Worm (Caenorhabditis elegans) whole organism, L3 larva: ENCODE measurements around the gene hap-1.

Experiments used
- R02D3.7 ChIP-seq: fragments of 150-350 bp; optimal IDR thresholded peaks from 2 replicates; lab custom pipeline; 2014; ENCODE audit warnings: missing biosample characterization, missing genetic modification characterization
- ZK546.5 ChIP-seq: sonication (generic microtip); optimal IDR thresholded peaks from 2 replicates; lab custom pipeline; 2017; ENCODE audit warnings: missing biosample characterization, missing genetic modification characterization
- aly-2 ChIP-seq: fragments of 150-350 bp; optimal IDR thresholded peaks from 2 replicates; lab custom pipeline; 2014; ENCODE audit warnings: missing biosample characterization, missing genetic modification characterization
- ceh-16 ChIP-seq: sonication (generic microtip); optimal IDR thresholded peaks from 2 replicates; lab custom pipeline; 2017; ENCODE audit warnings: missing biosample characterization, missing genetic modification characterization
- ceh-82 ChIP-seq: fragments of 150-350 bp; optimal IDR thresholded peaks from 2 replicates; lab custom pipeline; 2014; ENCODE audit warnings: missing biosample characterization, missing genetic modification characterization
- daf-12 ChIP-seq: fragments of 150-350 bp; optimal IDR thresholded peaks from 2 replicates; lab custom pipeline; 2014; ENCODE audit warnings: missing biosample characterization, missing genetic modification reagents, missing genetic modification characterization
- egl-27 ChIP-seq: sonication (generic microtip); optimal IDR thresholded peaks from 4 replicates; lab custom pipeline; 2017; ENCODE audit warnings: missing biosample characterization, missing genetic modification reagents, missing genetic modification characterization
- egl-5 ChIP-seq: fragments of 150-350 bp; optimal IDR thresholded peaks from 2 replicates; lab custom pipeline; 2017; ENCODE audit warnings: missing biosample characterization, missing genetic modification reagents, missing genetic modification characterization, inconsistent platforms
- elt-1 ChIP-seq: fragments of 150-350 bp; optimal IDR thresholded peaks from 2 replicates; lab custom pipeline; 2014; ENCODE audit warnings: missing biosample characterization, missing genetic modification characterization
- elt-2 ChIP-seq: sonication (generic microtip); optimal IDR thresholded peaks from 2 replicates; lab custom pipeline; 2016; ENCODE audit warnings: missing genetic modification reagents, mild to moderate bottlenecking, missing genetic modification characterization, missing compliant biosample characterization
- eor-1 ChIP-seq, 2 experiments: fragments of 150-350 bp; optimal IDR thresholded peaks; 2 replicates each; lab custom pipeline; 2014 to 2018; ENCODE audit warnings: missing biosample characterization in 2 of 2, missing genetic modification characterization in 2 of 2
- fkh-10 ChIP-seq: sonication (generic microtip); optimal IDR thresholded peaks from 2 replicates; lab custom pipeline; 2017; ENCODE audit warnings: missing biosample characterization, missing genetic modification reagents, missing genetic modification characterization
- fos-1 ChIP-seq: fragments of 150-350 bp; optimal IDR thresholded peaks from 2 replicates; lab custom pipeline; 2014; ENCODE audit warnings: missing biosample characterization, missing genetic modification characterization
- jun-1 ChIP-seq: fragments of 150-350 bp; optimal IDR thresholded peaks from 2 replicates; lab custom pipeline; 2014; ENCODE audit warnings: missing biosample characterization, missing genetic modification reagents, missing genetic modification characterization
- lin-39 ChIP-seq: fragments of 150-350 bp; optimal IDR thresholded peaks from 2 replicates; lab custom pipeline; 2018; ENCODE audit warnings: missing biosample characterization, missing genetic modification reagents, missing genetic modification characterization
- lsy-12 ChIP-seq: sonication (generic microtip); optimal IDR thresholded peaks from 2 replicates; lab custom pipeline; 2016; ENCODE audit warnings: mild to moderate bottlenecking, missing genetic modification characterization, missing compliant biosample characterization
- mdl-1 ChIP-seq: fragments of 150-350 bp; optimal IDR thresholded peaks from 2 replicates; lab custom pipeline; 2014; ENCODE audit warnings: missing biosample characterization, missing genetic modification characterization
- mml-1 ChIP-seq: fragments of 150-350 bp; sonication (generic microtip); optimal IDR thresholded peaks from 3 replicates; lab custom pipeline; 2014; ENCODE audit warnings: missing biosample characterization, missing genetic modification characterization
- nfya-1 ChIP-seq: sonication (generic microtip); optimal IDR thresholded peaks from 2 replicates; lab custom pipeline; 2017; ENCODE audit warnings: missing genetic modification characterization, mild to moderate bottlenecking, missing compliant biosample characterization, antibody characterized with exemption, moderate library complexity; ENCODE audit not compliant: insufficient read depth
- nhr-11 ChIP-seq: fragments of 150-350 bp; optimal IDR thresholded peaks from 2 replicates; lab custom pipeline; 2014; ENCODE audit warnings: missing biosample characterization, missing genetic modification characterization
- nhr-12 ChIP-seq: fragments of 150-350 bp; optimal IDR thresholded peaks from 2 replicates; lab custom pipeline; 2014; ENCODE audit warnings: missing biosample characterization, missing genetic modification characterization
- nhr-23 ChIP-seq: fragments of 150-350 bp; optimal IDR thresholded peaks from 2 replicates; lab custom pipeline; 2014; ENCODE audit warnings: missing biosample characterization, missing genetic modification reagents, missing genetic modification characterization
- nhr-28 ChIP-seq: fragments of 150-350 bp; optimal IDR thresholded peaks from 2 replicates; lab custom pipeline; 2014; ENCODE audit warnings: missing biosample characterization, missing genetic modification characterization
- nhr-43 ChIP-seq: sonication (generic microtip); optimal IDR thresholded peaks from 2 replicates; lab custom pipeline; 2016; ENCODE audit warnings: mild to moderate bottlenecking, missing genetic modification characterization, missing compliant biosample characterization; ENCODE audit not compliant: poor library complexity, severe bottlenecking
- nhr-67 ChIP-seq: fragments of 150-350 bp; optimal IDR thresholded peaks from 2 replicates; lab custom pipeline; 2014; ENCODE audit warnings: missing biosample characterization, missing genetic modification characterization
- nhr-76 ChIP-seq: fragments of 150-350 bp; sonication (generic microtip); optimal IDR thresholded peaks from 5 replicates; lab custom pipeline; 2014; ENCODE audit warnings: missing biosample characterization, missing genetic modification characterization
- nhr-77 ChIP-seq: fragments of 150-350 bp; optimal IDR thresholded peaks from 2 replicates; lab custom pipeline; 2014; ENCODE audit warnings: missing biosample characterization, missing genetic modification characterization
- pha-4 ChIP-seq: fragments of 150-350 bp; optimal IDR thresholded peaks from 2 replicates; lab custom pipeline; 2014; ENCODE audit warnings: missing biosample characterization, missing genetic modification reagents, missing genetic modification characterization
- sea-2 ChIP-seq: fragments of 150-350 bp; sonication (generic microtip); optimal IDR thresholded peaks from 4 replicates; lab custom pipeline; 2014; ENCODE audit warnings: missing biosample characterization, missing genetic modification reagents, missing genetic modification characterization
- snpc-4 ChIP-seq: fragments of 150-350 bp; optimal IDR thresholded peaks from 2 replicates; lab custom pipeline; 2014; ENCODE audit warnings: missing biosample characterization, missing genetic modification characterization
- tbx-2 ChIP-seq: sonication (generic microtip); optimal IDR thresholded peaks from 2 replicates; lab custom pipeline; 2016; ENCODE audit warnings: mild to moderate bottlenecking, missing genetic modification characterization, missing compliant biosample characterization
- unc-39 ChIP-seq: sonication (generic microtip); optimal IDR thresholded peaks from 4 replicates; lab custom pipeline; 2017; ENCODE audit warnings: missing biosample characterization, missing genetic modification characterization
- zag-1 ChIP-seq: fragments of 150-350 bp; optimal IDR thresholded peaks from 2 replicates; lab custom pipeline; 2014; ENCODE audit warnings: missing biosample characterization, missing genetic modification characterization
- ztf-11 ChIP-seq: fragments of 150-350 bp; optimal IDR thresholded peaks from 2 replicates; lab custom pipeline; 2014; ENCODE audit warnings: missing biosample characterization, missing genetic modification characterization
- ztf-4 ChIP-seq: fragments of 150-350 bp; optimal IDR thresholded peaks from 2 replicates; lab custom pipeline; 2014; ENCODE audit warnings: missing biosample characterization, missing genetic modification characterization

The hap-1 gene

ce11 chrIII:5241854-5242253 lies 21.9 kb upstream of the hap-1 start:
- TF ChIP-seq ceh-16 (tag; lab: Kevin White, UChicago) (no peak), ztf-11 (tag; lab: Kevin White, UChicago) (no peak), nhr-23 (tag; lab: Kevin White, UChicago) (no peak), lsy-12 (tag; lab: Kevin White, UChicago) (no peak), fkh-10 (no peak), pha-4 (tag; lab: Kevin White, UChicago) (no peak), ztf-4 (tag; lab: Kevin White, UChicago) (no peak), sea-2 (GFP tag; lab: Kevin White, UChicago) (no peak), R02D3.7 (tag; lab: Kevin White, UChicago) (no peak), ZK546.5 (tag; lab: Kevin White, UChicago) (no peak), elt-2 (tag; lab: Kevin White, UChicago) (no peak), nhr-43 (tag; lab: Kevin White, UChicago) (no peak), mdl-1 (tag; lab: Kevin White, UChicago) (no peak), eor-1 (tag; optimal IDR thresholded peaks at IDR 0.05; lab: Kevin White, UChicago) (no peak), nhr-76 (tag; lab: Kevin White, UChicago) (no peak), egl-27 (tag; lab: Kevin White, UChicago) (no peak), nfya-1 (tag; lab: Kevin White, UChicago) (no peak), fos-1 (tag; lab: Kevin White, UChicago) (no peak)

DNA sequence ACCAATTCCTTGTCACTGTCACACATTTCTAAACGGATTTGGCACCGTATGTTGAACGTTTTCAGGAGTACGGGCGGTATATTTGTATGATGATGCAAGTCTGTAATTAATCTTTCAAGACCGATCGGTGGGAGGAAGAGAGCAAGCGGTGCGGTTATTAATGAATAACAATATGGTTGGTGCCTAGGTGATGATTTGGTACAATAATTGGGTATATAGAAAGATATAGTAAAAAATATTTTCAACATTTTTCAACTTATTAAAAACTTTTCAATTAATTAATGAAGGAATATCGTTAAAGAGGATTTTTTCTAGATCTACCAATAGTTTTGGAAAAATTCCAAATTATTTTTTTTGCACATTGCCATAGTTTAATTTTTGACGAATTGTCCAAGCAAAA lies 19.2 kb upstream of the hap-1 start, which contains the start of gene cnd-1:
TSS of gene cnd-1 (minus strand) at position 101 of the 400 bp plus-strand sequence.
- TF ChIP-seq eor-1 (tag; optimal IDR thresholded peaks at IDR 0.05; lab: Kevin White, UChicago) = no peak
- no peak for TF ChIP-seq nhr-11
- TF ChIP-seq elt-1 = no peak
- TF ChIP-seq aly-2 (tag; lab: Kevin White, UChicago) = no peak
- TF ChIP-seq lsy-12 (tag; lab: Kevin White, UChicago) = no peak
- no peak for TF ChIP-seq snpc-4 (tag; lab: Kevin White, UChicago)
- no peak for TF ChIP-seq tbx-2 (tag; lab: Kevin White, UChicago)
- TF ChIP-seq nhr-76 (tag; lab: Kevin White, UChicago) = no peak
- TF ChIP-seq nhr-67 (tag; lab: Kevin White, UChicago) = no peak
- TF ChIP-seq unc-39 = no peak
- no peak for TF ChIP-seq nhr-23 (tag; lab: Kevin White, UChicago)
- TF ChIP-seq egl-5 = no peak
- no peak for TF ChIP-seq ceh-82 (tag; lab: Kevin White, UChicago)
- no peak for TF ChIP-seq mdl-1 (tag; lab: Kevin White, UChicago)
- no peak for TF ChIP-seq zag-1 (tag; lab: Kevin White, UChicago)

ce11 chrIII:5245067-5245466 lies 18.7 kb upstream of the hap-1 start:
- TF ChIP-seq fkh-10 = no peak
- no peak for TF ChIP-seq nhr-43 (tag; lab: Kevin White, UChicago)
- TF ChIP-seq mml-1 (tag; lab: Kevin White, UChicago) = no peak
- no peak for TF ChIP-seq fos-1 (tag; lab: Kevin White, UChicago)
- no peak for TF ChIP-seq lin-39 (tag; lab: Kevin White, UChicago)
- TF ChIP-seq nfya-1 (tag; lab: Kevin White, UChicago) = no peak
- TF ChIP-seq ztf-4 (tag; lab: Kevin White, UChicago) = no peak
- no peak for TF ChIP-seq ceh-16 (tag; lab: Kevin White, UChicago)
- TF ChIP-seq aly-2 (tag; lab: Kevin White, UChicago) = no peak
- no peak for TF ChIP-seq elt-2 (tag; lab: Kevin White, UChicago)
- no peak for TF ChIP-seq nhr-11
- TF ChIP-seq nhr-77 (tag; lab: Kevin White, UChicago) = no peak
- TF ChIP-seq elt-1 = no peak
- no peak for TF ChIP-seq nhr-28 (tag; lab: Kevin White, UChicago)

DNA sequence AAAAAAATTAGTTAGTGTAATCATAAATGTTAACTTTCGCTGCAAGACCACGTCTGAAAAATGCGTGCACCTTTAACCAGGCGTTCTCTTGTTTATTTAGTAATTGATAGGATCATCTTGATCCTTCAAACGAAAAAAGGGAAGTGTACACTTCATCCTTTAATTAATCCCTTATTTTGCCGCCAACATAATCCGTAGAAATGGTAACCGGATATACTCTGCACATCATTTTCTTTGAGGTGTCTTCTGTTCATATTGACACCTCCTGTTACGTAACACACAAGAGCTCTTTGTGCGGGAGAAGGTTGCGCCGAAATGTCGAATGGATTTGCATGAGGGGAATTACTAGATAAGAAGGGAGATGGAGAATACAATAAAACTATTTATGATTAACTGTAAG lies 15.0 kb upstream of the hap-1 start:
- no peak for TF ChIP-seq tbx-2 (tag; lab: Kevin White, UChicago)
- no peak for TF ChIP-seq nhr-76 (tag; lab: Kevin White, UChicago)
- TF ChIP-seq fkh-10 = no peak
- no peak for TF ChIP-seq daf-12 (tag; lab: Kevin White, UChicago)
- no peak for TF ChIP-seq ztf-11 (tag; lab: Kevin White, UChicago)
- no peak for TF ChIP-seq nhr-77 (tag; lab: Kevin White, UChicago)
- TF ChIP-seq nhr-43 (tag; lab: Kevin White, UChicago) = no peak
- no peak for TF ChIP-seq elt-2 (tag; lab: Kevin White, UChicago)
- no peak for TF ChIP-seq egl-5
- TF ChIP-seq nhr-12 = no peak
- no peak for TF ChIP-seq jun-1 (tag; lab: Kevin White, UChicago)
- no peak for TF ChIP-seq sea-2 (GFP tag; lab: Kevin White, UChicago)
- TF ChIP-seq eor-1 (tag; optimal IDR thresholded peaks at IDR 0.05; lab: Kevin White, UChicago) = no peak
- no peak for TF ChIP-seq nfya-1 (tag; lab: Kevin White, UChicago)
- TF ChIP-seq snpc-4 (tag; lab: Kevin White, UChicago) = no peak
